Worm (Caenorhabditis elegans) whole organism, L2 larva: ENCODE measurements around the gene F37A8.2.

Source experiments
- C34F6.9 ChIP-seq: fragments of 150-350 bp; optimal IDR thresholded peaks from 2 replicates; lab custom pipeline; 2014; ENCODE audit warnings: missing biosample characterization, missing genetic modification characterization
- F13H6.1 ChIP-seq: sonication (generic microtip); optimal IDR thresholded peaks from 2 replicates; lab custom pipeline; 2016; ENCODE audit warnings: missing genetic modification characterization, missing compliant biosample characterization
- R02D3.7 ChIP-seq: fragments of 150-350 bp; optimal IDR thresholded peaks from 2 replicates; lab custom pipeline; 2014; ENCODE audit warnings: missing biosample characterization, missing genetic modification characterization
- Y55F3AM.14 ChIP-seq: fragments of 200-800 bp; sonication (Bioruptor generic); optimal IDR thresholded peaks from 2 replicates; lab custom pipeline; 2018; ENCODE audit warnings: mild to moderate bottlenecking, missing genetic modification characterization, missing compliant biosample characterization
- ZK546.5 ChIP-seq: sonication (generic microtip); optimal IDR thresholded peaks from 2 replicates; lab custom pipeline; 2017; ENCODE audit warnings: missing biosample characterization, missing genetic modification characterization
- alr-1 ChIP-seq: fragments of 150-350 bp; optimal IDR thresholded peaks from 2 replicates; lab custom pipeline; 2014; ENCODE audit warnings: missing biosample characterization, missing genetic modification characterization
- aly-2 ChIP-seq: fragments of 150-350 bp; optimal IDR thresholded peaks from 2 replicates; lab custom pipeline; 2014; ENCODE audit warnings: missing biosample characterization, missing genetic modification characterization
- ama-1 ChIP-seq: fragments of 150-350 bp; optimal IDR thresholded peaks from 2 replicates; lab custom pipeline; 2018; ENCODE audit warnings: inconsistent platforms
- blmp-1 ChIP-seq: sonication (generic microtip); optimal IDR thresholded peaks from 2 replicates; lab custom pipeline; 2017; ENCODE audit warnings: missing genetic modification characterization, mild to moderate bottlenecking, missing compliant biosample characterization, antibody characterized with exemption, moderate library complexity; ENCODE audit not compliant: insufficient read depth
- ceh-16 ChIP-seq: fragments of 150-350 bp; optimal IDR thresholded peaks from 2 replicates; lab custom pipeline; 2014; ENCODE audit warnings: missing biosample characterization, missing genetic modification characterization
- crh-2 ChIP-seq: sonication (generic microtip); optimal IDR thresholded peaks from 2 replicates; lab custom pipeline; 2017; ENCODE audit warnings: missing biosample characterization, missing genetic modification characterization
- dmd-4 ChIP-seq: sonication (generic microtip); optimal IDR thresholded peaks from 2 replicates; lab custom pipeline; 2017; ENCODE audit warnings: missing biosample characterization, missing genetic modification characterization
- egl-27 ChIP-seq: sonication (generic microtip); optimal IDR thresholded peaks from 3 replicates; lab custom pipeline; 2017; ENCODE audit warnings: missing biosample characterization, missing genetic modification reagents, missing genetic modification characterization
- elt-1 ChIP-seq: fragments of 150-350 bp; optimal IDR thresholded peaks from 2 replicates; lab custom pipeline; 2014; ENCODE audit warnings: missing biosample characterization, missing genetic modification characterization
- elt-3 ChIP-seq: sonication (generic microtip); optimal IDR thresholded peaks from 2 replicates; lab custom pipeline; 2017; ENCODE audit warnings: missing biosample characterization, missing genetic modification characterization
- fos-1 ChIP-seq: fragments of 150-350 bp; optimal IDR thresholded peaks from 2 replicates; lab custom pipeline; 2014; ENCODE audit warnings: missing biosample characterization, missing genetic modification characterization
- gmeb-1 ChIP-seq: fragments of 150-350 bp; optimal IDR thresholded peaks from 2 replicates; lab custom pipeline; 2014; ENCODE audit warnings: missing biosample characterization, missing genetic modification characterization
- lin-11 ChIP-seq: fragments of 150-350 bp; sonication (generic microtip); optimal IDR thresholded peaks from 2 replicates; lab custom pipeline; 2014; ENCODE audit warnings: missing biosample characterization, missing genetic modification characterization, inconsistent platforms, mixed read lengths
- lin-13 ChIP-seq: fragments of 150-350 bp; optimal IDR thresholded peaks from 2 replicates; lab custom pipeline; 2014; ENCODE audit warnings: missing biosample characterization, missing genetic modification reagents, missing genetic modification characterization
- lin-39 ChIP-seq: fragments of 150-350 bp; optimal IDR thresholded peaks from 2 replicates; lab custom pipeline; 2014; ENCODE audit warnings: missing biosample characterization, missing genetic modification reagents, missing genetic modification characterization
- lsy-2 ChIP-seq, 2 experiments: fragments of 150-350 bp in 1 of 2; sonication (generic microtip) in 1 of 2; optimal IDR thresholded peaks; 2 replicates each; lab custom pipeline; 2014 to 2017; ENCODE audit warnings: missing biosample characterization in 2 of 2, missing genetic modification characterization in 2 of 2
- mab-5 ChIP-seq: fragments of 150-350 bp; optimal IDR thresholded peaks from 2 replicates; lab custom pipeline; 2014; ENCODE audit warnings: missing biosample characterization, missing genetic modification characterization
- mbf-1 ChIP-seq: sonication (generic microtip); optimal IDR thresholded peaks from 2 replicates; lab custom pipeline; 2017; ENCODE audit warnings: missing biosample characterization, missing genetic modification characterization
- mdl-1 ChIP-seq, 2 experiments: fragments of 150-350 bp in 1 of 2; sonication (generic microtip) in 1 of 2; optimal IDR thresholded peaks; 2 replicates each; lab custom pipeline; 2017; ENCODE audit warnings: missing biosample characterization in 2 of 2, missing genetic modification characterization in 2 of 2
- nhr-10 ChIP-seq: sonication (generic microtip); optimal IDR thresholded peaks from 2 replicates; lab custom pipeline; 2017; ENCODE audit warnings: missing biosample characterization, missing genetic modification characterization
- nhr-12 ChIP-seq: fragments of 150-350 bp; optimal IDR thresholded peaks from 2 replicates; lab custom pipeline; 2014; ENCODE audit warnings: missing biosample characterization, missing genetic modification characterization
- nhr-129 ChIP-seq: fragments of 150-350 bp; optimal IDR thresholded peaks from 2 replicates; lab custom pipeline; 2014; ENCODE audit warnings: missing biosample characterization, missing genetic modification characterization
- nhr-21 ChIP-seq: fragments of 150-350 bp; optimal IDR thresholded peaks from 2 replicates; lab custom pipeline; 2014; ENCODE audit warnings: missing biosample characterization, missing genetic modification characterization
- nhr-23 ChIP-seq: fragments of 150-350 bp; optimal IDR thresholded peaks from 2 replicates; lab custom pipeline; 2014; ENCODE audit warnings: missing biosample characterization, missing genetic modification reagents, missing genetic modification characterization
- nhr-237 ChIP-seq: fragments of 150-350 bp; optimal IDR thresholded peaks from 2 replicates; lab custom pipeline; 2014; ENCODE audit warnings: missing biosample characterization, missing genetic modification characterization
- nhr-25 ChIP-seq: fragments of 150-350 bp; sonication (generic microtip); optimal IDR thresholded peaks from 3 replicates; lab custom pipeline; 2014; ENCODE audit warnings: missing biosample characterization, missing genetic modification characterization
- nhr-6 ChIP-seq: fragments of 150-350 bp; optimal IDR thresholded peaks from 2 replicates; lab custom pipeline; 2014; ENCODE audit warnings: missing biosample characterization, missing genetic modification characterization
- nhr-77 ChIP-seq: fragments of 150-350 bp; optimal IDR thresholded peaks from 2 replicates; lab custom pipeline; 2014; ENCODE audit warnings: missing biosample characterization, missing genetic modification characterization
- peb-1 ChIP-seq: fragments of 150-350 bp; optimal IDR thresholded peaks from 2 replicates; lab custom pipeline; 2014; ENCODE audit warnings: missing biosample characterization, missing genetic modification characterization
- sem-4 ChIP-seq: fragments of 150-350 bp; optimal IDR thresholded peaks from 2 replicates; lab custom pipeline; 2014; ENCODE audit warnings: missing biosample characterization, missing genetic modification reagents, missing genetic modification characterization
- skn-1 ChIP-seq: sonication (generic microtip); optimal IDR thresholded peaks from 2 replicates; lab custom pipeline; 2017; ENCODE audit warnings: missing biosample characterization, missing genetic modification characterization
- sma-9 ChIP-seq, 2 experiments: fragments of 150-350 bp in 1 of 2; sonication (generic microtip) in 1 of 2; optimal IDR thresholded peaks; 2 replicates each; lab custom pipeline; 2014 to 2016; ENCODE audit warnings: missing genetic modification characterization in 2 of 2, mild to moderate bottlenecking in 1 of 2, missing biosample characterization in 1 of 2, missing compliant biosample characterization in 1 of 2, missing genetic modification reagents in 1 of 2, moderate library complexity in 1 of 2
- snpc-4 ChIP-seq: fragments of 150-350 bp; optimal IDR thresholded peaks from 2 replicates; lab custom pipeline; 2014; ENCODE audit warnings: missing biosample characterization, missing genetic modification characterization
- unc-39 ChIP-seq: fragments of 150-350 bp; optimal IDR thresholded peaks from 2 replicates; lab custom pipeline; 2014; ENCODE audit warnings: missing biosample characterization, missing genetic modification characterization
- unc-55 ChIP-seq: fragments of 150-350 bp; sonication (generic microtip); optimal IDR thresholded peaks from 3 replicates; lab custom pipeline; 2014; ENCODE audit warnings: missing biosample characterization, missing genetic modification reagents, missing genetic modification characterization
- ztf-1 ChIP-seq: fragments of 200-800 bp; sonication (Bioruptor generic); conservative IDR thresholded peaks from 2 replicates; pipeline ENCODE4 v1.3.6; 2022; ENCODE audit warnings: missing genetic modification characterization, missing compliant biosample characterization
- ztf-11 ChIP-seq: sonication (generic microtip); optimal IDR thresholded peaks from 2 replicates; lab custom pipeline; 2017; ENCODE audit warnings: missing biosample characterization, missing genetic modification characterization
- ztf-4 ChIP-seq: fragments of 150-350 bp; optimal IDR thresholded peaks from 2 replicates; lab custom pipeline; 2014; ENCODE audit warnings: missing biosample characterization, missing genetic modification characterization

Gene F37A8.2

DNA sequence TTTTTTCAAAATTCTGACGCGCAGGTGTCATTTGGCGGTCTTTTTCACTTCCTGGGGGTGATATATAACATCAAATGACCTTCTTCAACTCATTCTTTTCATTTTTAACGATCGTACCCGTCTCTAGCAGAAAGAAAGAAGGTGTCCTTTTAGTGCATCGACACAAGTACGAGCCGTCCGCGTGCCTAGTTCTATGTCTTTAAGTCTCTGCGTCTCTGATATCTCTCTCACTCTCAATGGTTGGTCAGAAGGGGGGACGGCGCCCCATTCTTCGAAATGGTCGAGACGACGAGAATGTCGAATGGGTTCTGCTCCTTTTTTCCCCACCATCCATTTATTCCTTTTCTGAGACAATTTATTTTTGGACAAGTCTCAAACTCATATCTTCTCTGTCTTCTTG is 24.4 kb upstream of the F37A8.2 start:
- TF ChIP-seq fos-1 (tag; lab: Kevin White, UChicago), result peak; percentile 16
- peak; percentile 36 for TF ChIP-seq blmp-1 (tag; lab: Kevin White, UChicago)
- TF ChIP-seq nhr-6 (tag; lab: Kevin White, UChicago), result peak; percentile 21
- TF ChIP-seq ztf-1 (GFP tag; lab: Robert Waterston, UW), result no peak
- TF ChIP-seq ztf-4, result peak; percentile 15
- peak; percentile 25 for TF ChIP-seq crh-2 (tag; lab: Kevin White, UChicago)
- no peak for TF ChIP-seq dmd-4 (tag; lab: Kevin White, UChicago)
- TF ChIP-seq sma-9 (GFP tag; optimal IDR thresholded peaks at IDR 0.05; lab: Kevin White, UChicago), result peak; percentile 75
- TF ChIP-seq sma-9 (tag; optimal IDR thresholded peaks at IDR 0.05; lab: Kevin White, UChicago), result no peak
- TF ChIP-seq F13H6.1 (tag; lab: Kevin White, UChicago), result peak; percentile 17
- peak; percentile 9 for TF ChIP-seq mab-5 (tag; lab: Kevin White, UChicago)
- TF ChIP-seq nhr-25 (tag; lab: Kevin White, UChicago), result peak; percentile 15
- TF ChIP-seq nhr-129 (tag; lab: Kevin White, UChicago), result peak; percentile 61
- TF ChIP-seq mdl-1 (tag; optimal IDR thresholded peaks at IDR 0.05; lab: Kevin White, UChicago), result peak; percentile 48 to 56
- no peak for TF ChIP-seq aly-2 (tag; lab: Kevin White, UChicago)
- peak; percentile 49 for TF ChIP-seq C34F6.9 (tag; lab: Kevin White, UChicago)
- no peak for TF ChIP-seq elt-1 (tag; lab: Kevin White, UChicago)
- TF ChIP-seq lsy-2 (tag; optimal IDR thresholded peaks at IDR 0.05; lab: Kevin White, UChicago), result peak in 1 of 2 experiments; percentile 64
- peak; percentile 42 for TF ChIP-seq nhr-21 (tag; lab: Kevin White, UChicago)
- TF ChIP-seq unc-55 (GFP tag; lab: Kevin White, UChicago), result peak; percentile 35
- no peak for TF ChIP-seq nhr-23 (tag; lab: Kevin White, UChicago)

DNA sequence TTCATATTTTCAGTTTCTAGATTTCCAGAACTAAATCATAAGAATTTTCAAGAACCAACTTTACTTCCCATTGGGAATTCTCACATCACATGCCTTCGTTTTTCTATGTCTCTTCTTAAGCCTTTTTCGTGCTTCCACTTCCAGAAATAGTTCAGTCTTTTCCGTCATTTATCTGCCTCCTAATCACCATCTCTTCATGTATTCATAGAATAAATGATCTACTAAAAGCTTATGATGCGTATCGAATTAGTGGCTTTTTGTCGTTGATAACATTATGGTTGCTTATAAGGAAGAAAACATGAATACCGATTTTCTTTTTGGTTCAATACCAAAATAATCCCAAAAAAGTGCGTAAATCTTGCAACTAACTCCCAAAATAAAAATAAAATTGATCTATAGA is 23.5 kb upstream of the F37A8.2 start:
- no peak for TF ChIP-seq mab-5 (tag; lab: Kevin White, UChicago)
- no peak for TF ChIP-seq lin-11
- TF ChIP-seq ZK546.5 (tag; lab: Kevin White, UChicago), result no peak
- peak; percentile 20 for TF ChIP-seq ztf-4
- peak; percentile 71 for TF ChIP-seq unc-55 (GFP tag; lab: Kevin White, UChicago)
- TF ChIP-seq, all 48 proteins: peak for 2

- peak; percentile 60 for TF ChIP-seq sem-4 (tag; lab: Kevin White, UChicago)
- peak; percentile 81 for TF ChIP-seq nhr-129 (tag; lab: Kevin White, UChicago)
- peak; percentile 7 for TF ChIP-seq mab-5 (tag; lab: Kevin White, UChicago)
- TF ChIP-seq ztf-4, result no peak
- no peak for TF ChIP-seq elt-3 (tag; lab: Kevin White, UChicago)
- TF ChIP-seq blmp-1 (tag; lab: Kevin White, UChicago), result peak; percentile 3
- TF ChIP-seq sma-9 (GFP tag; optimal IDR thresholded peaks at IDR 0.05; lab: Kevin White, UChicago), result peak; percentile 78
- no peak for TF ChIP-seq sma-9 (tag; optimal IDR thresholded peaks at IDR 0.05; lab: Kevin White, UChicago)
- TF ChIP-seq unc-55 (GFP tag; lab: Kevin White, UChicago), result peak; percentile 27
- peak; percentile 66 to 69 for TF ChIP-seq mdl-1 (tag; optimal IDR thresholded peaks at IDR 0.05; lab: Kevin White, UChicago)
- TF ChIP-seq mbf-1 (tag; lab: Kevin White, UChicago), result no peak
- no peak for TF ChIP-seq lin-13
- no peak for TF ChIP-seq ama-1 (lab: Kevin White, UChicago)
- peak; percentile 33 for TF ChIP-seq nhr-21 (tag; lab: Kevin White, UChicago)
- no peak for TF ChIP-seq lin-11
- peak in 1 of 2 experiments; percentile 76 for TF ChIP-seq lsy-2 (tag; optimal IDR thresholded peaks at IDR 0.05; lab: Kevin White, UChicago)
- TF ChIP-seq nhr-25 (tag; lab: Kevin White, UChicago), result peak; percentile 46
- TF ChIP-seq ZK546.5 (tag; lab: Kevin White, UChicago), result no peak
- TF ChIP-seq skn-1 (tag; lab: Kevin White, UChicago), result no peak
- no peak for TF ChIP-seq crh-2 (tag; lab: Kevin White, UChicago)
- TF ChIP-seq nhr-237 (tag; lab: Kevin White, UChicago), result no peak
- peak; percentile 61 for TF ChIP-seq C34F6.9 (tag; lab: Kevin White, UChicago)
- no peak for TF ChIP-seq R02D3.7
- TF ChIP-seq nhr-77 (tag; lab: Kevin White, UChicago), result no peak
- no peak for TF ChIP-seq unc-39 (tag; lab: Kevin White, UChicago)
These were observed 22.9 kb upstream of the F37A8.2 start for ce11 chrIII:3954220-3954619.

DNA sequence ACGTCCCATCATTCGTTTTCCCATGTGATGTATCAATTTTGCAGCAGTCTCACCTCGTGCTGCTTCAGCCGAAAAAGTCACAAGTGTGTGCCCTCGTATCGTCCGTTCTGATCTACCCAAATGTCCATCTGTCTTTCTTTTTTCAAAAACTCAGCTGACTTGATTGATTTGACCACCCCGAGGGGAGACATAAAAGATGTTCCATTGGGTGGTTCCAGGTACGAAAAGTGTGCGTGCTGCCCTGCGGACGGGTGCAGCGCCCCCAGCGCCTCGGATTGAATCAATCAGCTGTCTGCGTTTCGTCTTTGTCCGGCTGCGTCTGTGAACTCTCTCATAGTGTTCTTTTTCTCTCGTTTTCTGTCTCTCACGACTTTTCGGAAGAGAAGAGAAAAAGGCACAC is 21.9 kb upstream of the F37A8.2 start:
- TF ChIP-seq Y55F3AM.14 (GFP tag; lab: Kevin White, UChicago) (peak; percentile 61), ama-1 (lab: Kevin White, UChicago) (peak; percentile 3), nhr-10 (tag; lab: Kevin White, UChicago) (no peak), nhr-23 (tag; lab: Kevin White, UChicago) (no peak), nhr-25 (tag; lab: Kevin White, UChicago) (peak; percentile 79), sma-9 (GFP tag; optimal IDR thresholded peaks at IDR 0.05; lab: Kevin White, UChicago) (peak; percentile 89), sma-9 (tag; optimal IDR thresholded peaks at IDR 0.05; lab: Kevin White, UChicago) (no peak), alr-1 (tag; lab: Kevin White, UChicago) (no peak), lin-13 (peak; percentile 2), nhr-129 (tag; lab: Kevin White, UChicago) (peak; percentile 85), ceh-16 (tag; lab: Kevin White, UChicago) (peak; percentile 72), unc-39 (tag; lab: Kevin White, UChicago) (no peak), snpc-4 (tag; lab: Kevin White, UChicago) (no peak), C34F6.9 (tag; lab: Kevin White, UChicago) (peak; percentile 72), ztf-11 (tag; lab: Kevin White, UChicago) (no peak), unc-55 (GFP tag; lab: Kevin White, UChicago) (peak; percentile 40), egl-27 (tag; lab: Kevin White, UChicago) (peak; percentile 51), lin-39 (no peak), gmeb-1 (tag; lab: Kevin White, UChicago) (no peak), nhr-12 (tag; lab: Kevin White, UChicago) (no peak), nhr-21 (tag; lab: Kevin White, UChicago) (peak; percentile 72), nhr-77 (tag; lab: Kevin White, UChicago) (no peak), dmd-4 (tag; lab: Kevin White, UChicago) (no peak), peb-1 (tag; lab: Kevin White, UChicago) (no peak)
